Fruit fly (Drosophila melanogaster) whole organism, embryonic: Measurements from ENCODE around the gene CG14740.
A peak's percentile ranks its signal among the peaks of the same experiment; 100 is the strongest.

Source experiments
- BEAF-32 ChIP-seq: fragments of 200-800 bp; sonication (Bioruptor generic); optimal IDR thresholded peaks from 3 replicates; lab custom pipeline; 2017; ENCODE audit warnings: missing biosample characterization, missing genetic modification characterization, mild to moderate bottlenecking, moderate library complexity, missing genetic modification reagents
- CG11504 ChIP-seq: fragments of 200-800 bp; sonication (Bioruptor generic); optimal IDR thresholded peaks from 3 replicates; lab custom pipeline; 2019; ENCODE audit warnings: missing biosample characterization, mild to moderate bottlenecking, missing genetic modification characterization, moderate library complexity
- CG12659 ChIP-seq: fragments of 200-800 bp; sonication (Bioruptor generic); optimal IDR thresholded peaks from 3 replicates; lab custom pipeline; 2017; ENCODE audit warnings: mild to moderate bottlenecking, missing biosample characterization, missing genetic modification reagents, missing genetic modification characterization
- CG13123 ChIP-seq: fragments of 200-800 bp; sonication (Bioruptor generic); optimal IDR thresholded peaks from 2 replicates; lab custom pipeline; 2016; ENCODE audit warnings: missing biosample characterization, missing genetic modification characterization
- CG13287 ChIP-seq: fragments of 200-800 bp; sonication (Bioruptor generic); IDR thresholded peaks from 2 replicates; pipeline ENCODE4 v1.3.6; 2022; ENCODE audit warnings: missing biosample characterization, missing genetic modification characterization; ENCODE audit not compliant: partially characterized antibody
- CG13894 ChIP-seq: fragments of 200-800 bp; sonication (Bioruptor generic); optimal IDR thresholded peaks from 3 replicates; lab custom pipeline; 2018; ENCODE audit warnings: missing biosample characterization, mild to moderate bottlenecking, missing genetic modification characterization, moderate library complexity
- CG15011 ChIP-seq: fragments of 200-800 bp; sonication (Bioruptor generic); optimal IDR thresholded peaks from 3 replicates; lab custom pipeline; 2018; ENCODE audit warnings: missing biosample characterization, mild to moderate bottlenecking, missing genetic modification characterization
- CG15514 ChIP-seq: fragments of 200-800 bp; sonication (Bioruptor generic); optimal IDR thresholded peaks from 3 replicates; lab custom pipeline; 2017; ENCODE audit warnings: missing biosample characterization, missing genetic modification characterization, mild to moderate bottlenecking, moderate library complexity, missing genetic modification reagents
- CG16779 ChIP-seq: fragments of 200-800 bp; sonication (Bioruptor generic); IDR thresholded peaks from 2 replicates; pipeline ENCODE4 v1.3.6; 2022; ENCODE audit warnings: missing biosample characterization, missing genetic modification characterization
- CG18011 ChIP-seq: fragments of 200-800 bp; sonication (Bioruptor generic); optimal IDR thresholded peaks from 2 replicates; lab custom pipeline; 2017; ENCODE audit warnings: missing biosample characterization, missing genetic modification characterization, mild to moderate bottlenecking, moderate library complexity, missing genotype
- CG3163 ChIP-seq: fragments of 200-800 bp; sonication (Bioruptor generic); optimal IDR thresholded peaks from 3 replicates; lab custom pipeline; 2016; ENCODE audit warnings: missing biosample characterization, missing genetic modification characterization
- CG32767 ChIP-seq: fragments of 200-800 bp; sonication (Bioruptor generic); IDR thresholded peaks from 2 replicates; pipeline ENCODE4 v1.3.6; 2022; ENCODE audit warnings: missing biosample characterization, missing genetic modification characterization
- CG33557 ChIP-seq: fragments of 200-800 bp; sonication (Bioruptor generic); optimal IDR thresholded peaks from 2 replicates; lab custom pipeline; 2019; ENCODE audit warnings: missing biosample characterization, mild to moderate bottlenecking, missing genetic modification characterization, moderate library complexity
- CG5180 ChIP-seq: fragments of 200-800 bp; sonication (Bioruptor generic); optimal IDR thresholded peaks from 3 replicates; lab custom pipeline; 2017; ENCODE audit warnings: missing biosample characterization, missing genetic modification characterization, mild to moderate bottlenecking, moderate library complexity, missing genetic modification reagents
- CG6689 ChIP-seq: fragments of 200-800 bp; sonication (Bioruptor generic); IDR thresholded peaks from 2 replicates; pipeline ENCODE4 v1.3.6; 2022; ENCODE audit warnings: missing biosample characterization, missing genetic modification characterization
- CG6791 ChIP-seq: fragments of 200-800 bp; sonication (Bioruptor generic); IDR thresholded peaks from 3 replicates; pipeline ENCODE4 v1.3.6; 2022; ENCODE audit warnings: missing biosample characterization, missing genetic modification characterization; ENCODE audit not compliant: partially characterized antibody
- CG9932 ChIP-seq: fragments of 200-800 bp; sonication (Bioruptor generic); IDR thresholded peaks from 2 replicates; pipeline ENCODE4 v1.3.6; 2022; ENCODE audit warnings: missing biosample characterization, missing genetic modification characterization
- Deaf1 ChIP-seq: fragments of 200-800 bp; optimal IDR thresholded peaks from 3 replicates; lab custom pipeline; 2019; ENCODE audit warnings: missing biosample characterization, mild to moderate bottlenecking, missing genetic modification characterization, moderate library complexity
- Dfd ChIP-seq, 2 experiments: fragments of >200 bp; optimal IDR thresholded peaks; 2 replicates each; lab custom pipeline; 2017; ENCODE audit warnings: missing biosample characterization in 2 of 2, missing genetic modification characterization in 2 of 2
- Dll ChIP-seq: fragments of 200-800 bp; sonication (Bioruptor generic); IDR thresholded peaks from 4 replicates; pipeline ENCODE4 v1.3.6; 2022; ENCODE audit warnings: missing biosample characterization, missing genetic modification characterization; ENCODE audit not compliant: partially characterized antibody
- Dp ChIP-seq: fragments of 200-800 bp; sonication (Bioruptor generic); optimal IDR thresholded peaks from 2 replicates; lab custom pipeline; 2018; ENCODE audit warnings: missing biosample characterization, mild to moderate bottlenecking, missing genetic modification characterization, moderate library complexity
- H2.0 ChIP-seq: fragments of 200-800 bp; sonication (Bioruptor generic); IDR thresholded peaks from 2 replicates; pipeline ENCODE4 v1.3.6; 2022; ENCODE audit warnings: missing biosample characterization, missing genetic modification characterization
- HLH4C ChIP-seq: fragments of 200-800 bp; sonication (Bioruptor generic); IDR thresholded peaks from 3 replicates; pipeline ENCODE4 v1.3.6; 2022; ENCODE audit warnings: missing biosample characterization, missing genetic modification characterization; ENCODE audit not compliant: partially characterized antibody
- Hr51 ChIP-seq, 2 experiments: fragments of 200-800 bp; sonication (Bioruptor generic); optimal IDR thresholded peaks; 2 replicates in 1 of 2; 3 replicates in 1 of 2; lab custom pipeline; 2016 to 2018; ENCODE audit warnings: missing biosample characterization in 2 of 2, missing genetic modification characterization in 2 of 2, mild to moderate bottlenecking in 1 of 2, moderate library complexity in 1 of 2
- Hr78 ChIP-seq, 2 experiments: fragments of 200-800 bp in 1 of 2; fragments of >200 bp in 1 of 2; sonication (Bioruptor generic) in 1 of 2; optimal IDR thresholded peaks; 2 replicates each; lab custom pipeline; 2017 to 2019; ENCODE audit warnings: missing biosample characterization in 2 of 2, missing genetic modification characterization in 2 of 2, mild to moderate bottlenecking in 1 of 2, moderate library complexity in 1 of 2
- Jarid2 ChIP-seq: fragments of 200-800 bp; sonication (Bioruptor generic); optimal IDR thresholded peaks from 3 replicates; lab custom pipeline; 2017; ENCODE audit warnings: mild to moderate bottlenecking, missing biosample characterization, missing genetic modification reagents, missing genetic modification characterization
- Ptx1 ChIP-seq: fragments of 200-800 bp; sonication (Bioruptor generic); IDR thresholded peaks from 2 replicates; pipeline ENCODE4 v1.3.6; 2022; ENCODE audit warnings: missing biosample characterization, missing genetic modification characterization
- Trl ChIP-seq, 3 experiments: fragments of >200 bp in 2 of 3; fragments of 200-800 bp in 1 of 3; sonication (Bioruptor generic) in 1 of 3; optimal IDR thresholded peaks; 2 replicates in 1 of 3; 3 replicates in 2 of 3; lab custom pipeline; 2016 to 2017; ENCODE audit warnings: missing biosample characterization in 1 of 3, missing genetic modification characterization in 1 of 3
- abd-A ChIP-seq: fragments of 200-800 bp; sonication (Bioruptor generic); optimal IDR thresholded peaks from 3 replicates; lab custom pipeline; 2019; ENCODE audit warnings: missing biosample characterization, mild to moderate bottlenecking, missing genetic modification characterization, moderate library complexity
- cad ChIP-seq: fragments of >200 bp; optimal IDR thresholded peaks from 2 replicates; lab custom pipeline; 2017; ENCODE audit warnings: missing biosample characterization, missing genetic modification characterization
- caup ChIP-seq: fragments of 200-800 bp; sonication (Bioruptor generic); optimal IDR thresholded peaks from 3 replicates; lab custom pipeline; 2017; ENCODE audit warnings: missing biosample characterization, mild to moderate bottlenecking, missing genetic modification characterization, moderate library complexity; ENCODE audit not compliant: severe bottlenecking
- chinmo ChIP-seq: fragments of 200-800 bp; sonication (Bioruptor generic); IDR thresholded peaks from 4 replicates; pipeline ENCODE4 v1.3.6; 2022; ENCODE audit warnings: missing biosample characterization, missing genetic modification characterization; ENCODE audit not compliant: partially characterized antibody
- dm ChIP-seq: fragments of 200-800 bp; sonication (Bioruptor generic); optimal IDR thresholded peaks from 3 replicates; lab custom pipeline; 2016; ENCODE audit warnings: missing biosample characterization, missing genetic modification characterization
- eve ChIP-seq, 2 experiments: fragments of >200 bp; optimal IDR thresholded peaks; 2 replicates each; lab custom pipeline; 2017; ENCODE audit warnings: missing biosample characterization in 2 of 2, missing genetic modification characterization in 2 of 2
- ewg ChIP-seq: fragments of 200-800 bp; sonication (Bioruptor generic); optimal IDR thresholded peaks from 3 replicates; lab custom pipeline; 2017; ENCODE audit warnings: mild to moderate bottlenecking, missing biosample characterization, missing genetic modification reagents, missing genetic modification characterization
- gcm ChIP-seq: fragments of 200-800 bp; sonication (Bioruptor generic); optimal IDR thresholded peaks from 2 replicates; lab custom pipeline; 2019; ENCODE audit warnings: missing biosample characterization, mild to moderate bottlenecking, missing genetic modification characterization, moderate library complexity
- gfzf ChIP-seq: fragments of 200-800 bp; sonication (Bioruptor generic); optimal IDR thresholded peaks from 2 replicates; lab custom pipeline; 2016; ENCODE audit warnings: missing biosample characterization, mild to moderate bottlenecking, missing genetic modification characterization, moderate library complexity
- jumu ChIP-seq: fragments of 200-800 bp; sonication (Bioruptor generic); optimal IDR thresholded peaks from 3 replicates; lab custom pipeline; 2016; ENCODE audit warnings: missing biosample characterization, missing genetic modification characterization
- lab ChIP-seq: fragments of 200-800 bp; sonication (Bioruptor generic); optimal IDR thresholded peaks from 3 replicates; lab custom pipeline; 2017; ENCODE audit warnings: missing biosample characterization, missing genetic modification characterization, mild to moderate bottlenecking, moderate library complexity, missing genetic modification reagents
- nerfin-1 ChIP-seq: fragments of 200-800 bp; sonication (Bioruptor generic); optimal IDR thresholded peaks from 3 replicates; lab custom pipeline; 2019; ENCODE audit warnings: missing biosample characterization, mild to moderate bottlenecking, missing genetic modification characterization, moderate library complexity
- pfk ChIP-seq: fragments of 200-800 bp; sonication (Bioruptor generic); optimal IDR thresholded peaks from 2 replicates; lab custom pipeline; 2018; ENCODE audit warnings: missing biosample characterization, mild to moderate bottlenecking, missing genetic modification characterization, moderate library complexity
- scrt ChIP-seq: fragments of 200-800 bp; sonication (Bioruptor generic); optimal IDR thresholded peaks from 2 replicates; lab custom pipeline; 2018; ENCODE audit warnings: missing biosample characterization, mild to moderate bottlenecking, missing genetic modification characterization, moderate library complexity
- sd ChIP-seq: fragments of 200-800 bp; sonication (Bioruptor generic); optimal IDR thresholded peaks from 3 replicates; lab custom pipeline; 2018; ENCODE audit warnings: missing biosample characterization, mild to moderate bottlenecking, missing genetic modification characterization, moderate library complexity
- slp2 ChIP-seq: fragments of 200-800 bp; sonication (Bioruptor generic); optimal IDR thresholded peaks from 2 replicates; lab custom pipeline; 2016; ENCODE audit warnings: missing biosample characterization, missing genetic modification characterization
- stc ChIP-seq: fragments of 200-800 bp; sonication (Bioruptor generic); IDR thresholded peaks from 2 replicates; pipeline ENCODE4 v1.3.6; 2022; ENCODE audit warnings: missing biosample characterization, missing genetic modification characterization
- vvl ChIP-seq: fragments of 200-800 bp; sonication (Bioruptor generic); IDR thresholded peaks from 2 replicates; pipeline ENCODE4 v1.3.6; 2022; ENCODE audit warnings: missing biosample characterization, missing genetic modification characterization
- zen2 ChIP-seq: fragments of 200-800 bp; sonication (Bioruptor generic); IDR thresholded peaks from 3 replicates; pipeline ENCODE4 v1.3.6; 2022; ENCODE audit warnings: missing biosample characterization, missing genetic modification characterization; ENCODE audit not compliant: partially characterized antibody

Gene CG14740

dm6 chr3R:12062844-12063243, at the start of gene CG14740:
CG14740 (minus strand) TSS chr3R:12062944.
- TF ChIP-seq caup (GFP tag; lab: Kevin White, UChicago) (no peak), Dfd (GFP tag; optimal IDR thresholded peaks at IDR 0.05; lab: Kevin White, UChicago) (no peak), CG6689 (GFP tag; lab: Robert Waterston, UW) (no peak), CG6791 (GFP tag; lab: Robert Waterston, UW) (no peak), lab (GFP tag; lab: Kevin White, UChicago) (no peak), CG9932 (no peak), CG13123 (no peak), Dp (no peak), slp2 (GFP tag; lab: Kevin White, UChicago) (no peak), H2.0 (GFP tag; lab: Robert Waterston, UW) (no peak), CG12659 (no peak), jumu (GFP tag; lab: Kevin White, UChicago) (no peak), cad (no peak)

dm6 chr3R:12094588-12094987, 31.8 kb upstream of the CG14740 start, which contains the start of gene dpr17:
dpr17 (plus strand) TSS chr3R:12094876.
- no peak for TF ChIP-seq CG15011 (GFP tag; lab: Kevin White, UChicago)
- no peak for TF ChIP-seq gfzf (GFP tag; lab: Kevin White, UChicago)
- TF ChIP-seq CG15514, result peak; percentile 17
- TF ChIP-seq ewg, result peak; percentile 77
- 0 out of 2 replicates have a peak, but pooled peaks have one; percentile 5 for TF ChIP-seq CG16779
- peak; percentile 41 for TF ChIP-seq sd
- peak; percentile 98 for TF ChIP-seq pfk (GFP tag; lab: Kevin White, UChicago)
- peak; percentile 88 for TF ChIP-seq Deaf1 (tag; lab: Kevin White, UChicago)
- no peak for TF ChIP-seq dm (GFP tag; lab: Kevin White, UChicago)
- TF ChIP-seq chinmo (GFP tag; lab: Robert Waterston, UW), result 0 out of 4 replicates have a peak, but pooled peaks have one; percentile 47
- TF ChIP-seq abd-A, result peak; percentile 53
- TF ChIP-seq Jarid2, result peak; percentile 46
- peak; percentile 58 for TF ChIP-seq nerfin-1
- TF ChIP-seq eve (GFP tag; optimal IDR thresholded peaks at IDR 0.05; lab: Kevin White, UChicago), result no peak
- TF ChIP-seq CG5180, result peak; percentile 82
- TF ChIP-seq Hr51 (GFP tag; optimal IDR thresholded peaks at IDR 0.05; lab: Kevin White, UChicago), result peak in 1 of 2 experiments; percentile 24
- peak; percentile 65 for TF ChIP-seq CG13894 (tag; lab: Kevin White, UChicago)
- TF ChIP-seq scrt, result peak; percentile 66
- TF ChIP-seq vvl (GFP tag; lab: Robert Waterston, UW), result no peak
- TF ChIP-seq, all 482 proteins: peak for 14

- TF ChIP-seq CG13894 (tag; lab: Kevin White, UChicago) (peak; percentile 4), CG33557 (no peak), CG11504 (tag; lab: Kevin White, UChicago) (peak; percentile 79), Jarid2 (peak; percentile 70), CG13287 (GFP tag; lab: Robert Waterston, UW) (peak; percentile 50), stc (GFP tag; lab: Robert Waterston, UW) (no peak), Ptx1 (no peak), Dll (GFP tag; lab: Robert Waterston, UW) (peak; percentile 47; the same call in 1 of the 4 replicates), CG32767 (GFP tag; lab: Robert Waterston, UW) (no peak), zen2 (GFP tag; lab: Robert Waterston, UW) (peak; percentile 42; the same call in 1 of the 3 replicates), BEAF-32 (peak; percentile 13), CG3163 (GFP tag; lab: Kevin White, UChicago) (peak; percentile 78), Trl (optimal IDR thresholded peaks at IDR 0.05; lab: Kevin White, UChicago) (peak; percentile 56 to 69), Trl (GFP tag; optimal IDR thresholded peaks at IDR 0.05; lab: Kevin White, UChicago) (no peak), HLH4C (GFP tag; lab: Robert Waterston, UW) (no peak), Hr78 (GFP tag; optimal IDR thresholded peaks at IDR 0.05; lab: Kevin White, UChicago) (peak in 1 of 2 experiments; percentile 90), gcm (no peak), CG18011 (GFP tag; lab: Kevin White, UChicago) (no peak)
These were observed 27.8 kb upstream of the CG14740 start, which contains the start of gene ATP8B for dm6 chr3R:12090549-12090948. ATP8B (minus strand) TSS chr3R:12090612.
